Fruit fly (Drosophila melanogaster) whole organism, embryonic: ENCODE data around the gene RanGAP.
A peak's percentile ranks its signal among the peaks of the same experiment; 100 is the strongest.

Source experiments
- Abd-B ChIP-seq: fragments of 200-800 bp; sonication (Bioruptor generic); optimal IDR thresholded peaks from 2 replicates; lab custom pipeline; 2018; ENCODE audit warnings: missing biosample characterization, mild to moderate bottlenecking, missing genetic modification characterization, moderate library complexity
- CG10366 ChIP-seq: fragments of 200-800 bp; sonication (Bioruptor generic); IDR thresholded peaks from 2 replicates; pipeline ENCODE4 v1.3.6; 2022; ENCODE audit warnings: missing biosample characterization, missing genetic modification characterization
- CG10654 ChIP-seq: fragments of 200-800 bp; sonication (Bioruptor generic); optimal IDR thresholded peaks from 2 replicates; lab custom pipeline; 2016; ENCODE audit warnings: missing biosample characterization, missing genetic modification characterization
- CG11398 ChIP-seq: fragments of 200-800 bp; sonication (Bioruptor generic); optimal IDR thresholded peaks from 2 replicates; lab custom pipeline; 2016; ENCODE audit warnings: missing biosample characterization, missing genetic modification characterization
- CG12071 ChIP-seq: fragments of 200-800 bp; sonication (Bioruptor generic); optimal IDR thresholded peaks from 3 replicates; lab custom pipeline; 2018; ENCODE audit warnings: missing biosample characterization, mild to moderate bottlenecking, missing genetic modification characterization
- CG13123 ChIP-seq: fragments of 200-800 bp; sonication (Bioruptor generic); optimal IDR thresholded peaks from 2 replicates; lab custom pipeline; 2016; ENCODE audit warnings: missing biosample characterization, missing genetic modification characterization
- CG1603 ChIP-seq: fragments of 200-800 bp; sonication (Bioruptor generic); optimal IDR thresholded peaks from 2 replicates; lab custom pipeline; 2019; ENCODE audit warnings: missing biosample characterization, mild to moderate bottlenecking, missing genetic modification characterization, moderate library complexity
- CG18262 ChIP-seq: fragments of 200-800 bp; optimal IDR thresholded peaks from 3 replicates; lab custom pipeline; 2019; ENCODE audit warnings: missing biosample characterization, mild to moderate bottlenecking, missing genetic modification characterization, moderate library complexity
- CG2116 ChIP-seq: fragments of 200-800 bp; sonication (Bioruptor generic); optimal IDR thresholded peaks from 3 replicates; lab custom pipeline; 2018; ENCODE audit warnings: missing biosample characterization, mild to moderate bottlenecking, missing genetic modification characterization
- CG3838 ChIP-seq: fragments of 200-800 bp; sonication (Bioruptor generic); optimal IDR thresholded peaks from 3 replicates; lab custom pipeline; 2016; ENCODE audit warnings: missing biosample characterization, missing genetic modification characterization
- CG3847 ChIP-seq: fragments of 200-800 bp; sonication (Bioruptor generic); IDR thresholded peaks from 2 replicates; pipeline ENCODE4 v1.3.6; 2022; ENCODE audit warnings: missing biosample characterization, missing genetic modification characterization
- CG6654 ChIP-seq: fragments of 200-800 bp; sonication (Bioruptor generic); optimal IDR thresholded peaks from 2 replicates; lab custom pipeline; 2017; ENCODE audit warnings: missing biosample characterization, mild to moderate bottlenecking, missing genetic modification characterization
- CG7928 ChIP-seq: fragments of 200-800 bp; sonication (Bioruptor generic); optimal IDR thresholded peaks from 2 replicates; lab custom pipeline; 2017; ENCODE audit warnings: missing biosample characterization, mild to moderate bottlenecking, missing genetic modification characterization
- CG8765 ChIP-seq: fragments of 200-800 bp; sonication (Bioruptor generic); IDR thresholded peaks from 2 replicates; pipeline ENCODE4 v1.3.6; 2022; ENCODE audit warnings: missing biosample characterization, missing genetic modification characterization
- Camta ChIP-seq: fragments of 200-800 bp; sonication (Bioruptor generic); optimal IDR thresholded peaks from 2 replicates; lab custom pipeline; 2016; ENCODE audit warnings: missing biosample characterization, missing genetic modification characterization
- Dref ChIP-seq: fragments of 200-800 bp; sonication (Bioruptor generic); IDR thresholded peaks from 2 replicates; pipeline ENCODE4 v1.3.6; 2022; ENCODE audit warnings: missing biosample characterization, missing genetic modification characterization
- Drgx ChIP-seq: fragments of 200-800 bp; sonication (Bioruptor generic); IDR thresholded peaks from 2 replicates; pipeline ENCODE4 v1.3.6; 2022; ENCODE audit warnings: missing biosample characterization, missing genetic modification characterization
- Fer2 ChIP-seq: fragments of 200-800 bp; sonication (Bioruptor generic); optimal IDR thresholded peaks from 2 replicates; lab custom pipeline; 2018; ENCODE audit warnings: missing biosample characterization, mild to moderate bottlenecking, missing genetic modification characterization, moderate library complexity
- Gug ChIP-seq: fragments of 200-800 bp; sonication (Bioruptor generic); IDR thresholded peaks from 4 replicates; pipeline ENCODE4 v1.3.6; 2022; ENCODE audit warnings: missing biosample characterization, missing genetic modification characterization
- HLH3B ChIP-seq: fragments of 200-800 bp; sonication (Bioruptor generic); IDR thresholded peaks from 2 replicates; pipeline ENCODE4 v1.3.6; 2022; ENCODE audit warnings: missing biosample characterization, missing genetic modification characterization
- Hey ChIP-seq: fragments of 200-800 bp; sonication (Bioruptor generic); optimal IDR thresholded peaks from 3 replicates; lab custom pipeline; 2018; ENCODE audit warnings: missing biosample characterization, mild to moderate bottlenecking, missing genetic modification characterization
- Lpt ChIP-seq: fragments of >200 bp; optimal IDR thresholded peaks from 2 replicates; lab custom pipeline; 2018; ENCODE audit warnings: missing biosample characterization, missing genetic modification characterization
- MESR4 ChIP-seq: fragments of 200-800 bp; sonication (Bioruptor generic); optimal IDR thresholded peaks from 2 replicates; lab custom pipeline; 2018; ENCODE audit warnings: missing biosample characterization, mild to moderate bottlenecking, missing genetic modification characterization, moderate library complexity
- Max ChIP-seq: fragments of 200-800 bp; sonication (Bioruptor generic); optimal IDR thresholded peaks from 2 replicates; lab custom pipeline; 2016; ENCODE audit warnings: missing biosample characterization, mild to moderate bottlenecking, missing genetic modification characterization
- Neu2 ChIP-seq: fragments of 200-800 bp; sonication (Bioruptor generic); optimal IDR thresholded peaks from 3 replicates; lab custom pipeline; 2016; ENCODE audit warnings: missing biosample characterization, missing genetic modification characterization, borderline replicate concordance
- Opbp ChIP-seq: fragments of 200-800 bp; sonication (Bioruptor generic); IDR thresholded peaks from 3 replicates; pipeline ENCODE4 v1.3.6; 2022; ENCODE audit warnings: missing biosample characterization, missing genetic modification characterization; ENCODE audit not compliant: partially characterized antibody
- Ptx1 ChIP-seq: fragments of 200-800 bp; sonication (Bioruptor generic); IDR thresholded peaks from 2 replicates; pipeline ENCODE4 v1.3.6; 2022; ENCODE audit warnings: missing biosample characterization, missing genetic modification characterization
- Six4 ChIP-seq: fragments of 200-800 bp; sonication (Bioruptor generic); optimal IDR thresholded peaks from 2 replicates; lab custom pipeline; 2016; ENCODE audit warnings: missing biosample characterization, missing genetic modification characterization
- Sry-δ ChIP-seq: fragments of 200-800 bp; sonication (Bioruptor generic); optimal IDR thresholded peaks from 2 replicates; lab custom pipeline; 2016; ENCODE audit warnings: missing biosample characterization, missing genetic modification characterization
- Taf1 ChIP-seq: fragments of 200-800 bp; sonication (Bioruptor generic); IDR thresholded peaks from 2 replicates; pipeline ENCODE4 v1.3.6; 2022; ENCODE audit warnings: missing biosample characterization, missing genetic modification characterization
- Tbp ChIP-seq: fragments of >200 bp; optimal IDR thresholded peaks from 2 replicates; lab custom pipeline; 2018; ENCODE audit warnings: missing biosample characterization, missing genetic modification characterization
- YL-1 ChIP-seq: fragments of 200-800 bp; sonication (Bioruptor generic); optimal IDR thresholded peaks from 3 replicates; lab custom pipeline; 2017; ENCODE audit warnings: missing biosample characterization, mild to moderate bottlenecking, missing genetic modification characterization
- ash1 ChIP-seq: fragments of 200-800 bp; sonication (Bioruptor generic); optimal IDR thresholded peaks from 2 replicates; lab custom pipeline; 2018; ENCODE audit warnings: missing biosample characterization, mild to moderate bottlenecking, missing genetic modification characterization
- ato ChIP-seq: fragments of 200-800 bp; sonication (Bioruptor generic); IDR thresholded peaks from 2 replicates; pipeline ENCODE4 v1.3.6; 2022; ENCODE audit warnings: missing biosample characterization, missing genetic modification characterization; ENCODE audit not compliant: partially characterized antibody
- caup ChIP-seq: fragments of 200-800 bp; sonication (Bioruptor generic); optimal IDR thresholded peaks from 3 replicates; lab custom pipeline; 2017; ENCODE audit warnings: missing biosample characterization, mild to moderate bottlenecking, missing genetic modification characterization, moderate library complexity; ENCODE audit not compliant: severe bottlenecking
- cg ChIP-seq: fragments of 200-800 bp; sonication (Bioruptor generic); optimal IDR thresholded peaks from 3 replicates; lab custom pipeline; 2019; ENCODE audit warnings: missing biosample characterization, mild to moderate bottlenecking, missing genetic modification characterization, moderate library complexity
- disco-r ChIP-seq: fragments of 200-800 bp; sonication (Bioruptor generic); optimal IDR thresholded peaks from 2 replicates; lab custom pipeline; 2016; ENCODE audit warnings: missing biosample characterization, missing genetic modification characterization
- dmrt99B ChIP-seq: fragments of 200-800 bp; sonication (Bioruptor generic); optimal IDR thresholded peaks from 2 replicates; lab custom pipeline; 2018; ENCODE audit warnings: missing biosample characterization, mild to moderate bottlenecking, missing genetic modification characterization, moderate library complexity
- fu2 ChIP-seq: fragments of 200-800 bp; sonication (Bioruptor generic); optimal IDR thresholded peaks from 2 replicates; lab custom pipeline; 2016; ENCODE audit warnings: missing biosample characterization, missing genetic modification characterization
- ind ChIP-seq: fragments of 200-800 bp; sonication (Bioruptor generic); optimal IDR thresholded peaks from 3 replicates; lab custom pipeline; 2016; ENCODE audit warnings: missing biosample characterization, missing genetic modification characterization
- jumu ChIP-seq: fragments of 200-800 bp; sonication (Bioruptor generic); optimal IDR thresholded peaks from 3 replicates; lab custom pipeline; 2016; ENCODE audit warnings: missing biosample characterization, missing genetic modification characterization
- nerfin-2 ChIP-seq: fragments of 200-800 bp; sonication (Bioruptor generic); IDR thresholded peaks from 2 replicates; pipeline ENCODE4 v1.3.6; 2022; ENCODE audit warnings: missing biosample characterization, missing genetic modification characterization; ENCODE audit not compliant: partially characterized antibody
- pnt ChIP-seq: fragments of 200-800 bp; sonication (Bioruptor generic); optimal IDR thresholded peaks from 3 replicates; lab custom pipeline; 2016; ENCODE audit warnings: missing biosample characterization, missing genetic modification characterization
- sc ChIP-seq, 3 experiments: fragments of >200 bp in 2 of 3; fragments of 200-800 bp in 1 of 3; sonication (Bioruptor generic) in 1 of 3; optimal IDR thresholded peaks; 2 replicates in 2 of 3; 3 replicates in 1 of 3; lab custom pipeline; 2017; ENCODE audit warnings: mild to moderate bottlenecking in 1 of 3, missing biosample characterization in 1 of 3, missing genetic modification characterization in 1 of 3, missing genetic modification reagents in 1 of 3
- sisA ChIP-seq: fragments of 200-800 bp; sonication (Bioruptor generic); IDR thresholded peaks from 2 replicates; pipeline ENCODE4 v1.3.6; 2022; ENCODE audit warnings: missing biosample characterization, missing genetic modification characterization
- tap ChIP-seq: fragments of 200-800 bp; optimal IDR thresholded peaks from 3 replicates; lab custom pipeline; 2019; ENCODE audit warnings: missing biosample characterization, mild to moderate bottlenecking, missing genetic modification characterization, moderate library complexity
- tll ChIP-seq, 2 experiments: fragments of 200-800 bp in 1 of 2; fragments of >200 bp in 1 of 2; sonication (Bioruptor generic) in 1 of 2; optimal IDR thresholded peaks; 2 replicates each; lab custom pipeline; 2017 to 2019; ENCODE audit warnings: missing biosample characterization in 2 of 2, missing genetic modification characterization in 2 of 2, mild to moderate bottlenecking in 1 of 2, moderate library complexity in 1 of 2
- wdn ChIP-seq: fragments of 200-800 bp; sonication (Bioruptor generic); IDR thresholded peaks from 2 replicates; pipeline ENCODE4 v1.3.6; 2022; ENCODE audit warnings: missing biosample characterization, missing genetic modification characterization
- yki ChIP-seq: fragments of >200 bp; optimal IDR thresholded peaks from 3 replicates; lab custom pipeline; 2018

RanGAP gene

DNA sequence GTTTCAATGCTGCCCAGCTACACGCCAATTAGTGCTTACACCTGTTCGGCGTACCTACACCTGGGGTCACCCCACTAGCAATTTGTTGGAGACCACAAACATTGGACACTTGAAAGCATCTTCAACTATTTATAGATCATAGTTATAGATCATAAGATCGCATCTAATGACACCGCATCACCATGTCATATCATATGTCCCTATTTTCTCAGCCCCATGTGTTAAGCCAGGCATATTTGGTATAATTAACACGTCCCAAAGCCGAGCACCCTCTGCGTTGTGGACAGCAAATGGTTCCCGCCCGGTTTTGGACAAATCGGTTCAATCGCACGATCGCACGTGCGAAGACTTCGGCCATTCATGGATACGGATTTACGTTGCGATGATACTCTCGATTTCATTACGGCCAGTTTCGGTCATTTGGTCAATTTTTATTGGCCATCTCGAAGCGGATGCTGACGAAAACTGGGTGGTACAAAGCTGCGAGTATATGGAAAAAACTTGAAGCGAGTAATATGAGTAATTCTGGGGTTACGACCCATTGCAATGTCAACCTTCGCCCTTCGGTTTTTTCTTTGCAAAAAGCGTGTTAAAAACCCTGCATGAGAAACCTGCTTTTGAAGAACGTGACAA lies 2.0 kb upstream of the RanGAP start (continued):
- no peak for TF ChIP-seq Hey (tag; lab: Kevin White, UChicago)
- TF ChIP-seq Sry-δ (GFP tag; lab: Kevin White, UChicago) = peak; percentile 9
- TF ChIP-seq CG13123 (GFP tag; lab: Kevin White, UChicago) = peak; percentile 67
- peak; percentile 72 for TF ChIP-seq tap (tag; lab: Kevin White, UChicago)
- peak; percentile 86 for TF ChIP-seq wdn (GFP tag; lab: Robert Waterston, UW)
- TF ChIP-seq Lpt (GFP tag; lab: Kevin White, UChicago) = no peak
- TF ChIP-seq Dref (GFP tag; lab: Robert Waterston, UW) = no peak
- TF ChIP-seq CG1603 = peak; percentile 92
- peak; percentile 92 for TF ChIP-seq dmrt99B (tag; lab: Kevin White, UChicago)
- peak; percentile 71 for TF ChIP-seq CG11398 (GFP tag; lab: Kevin White, UChicago)
- TF ChIP-seq tll (GFP tag; optimal IDR thresholded peaks at IDR 0.05; lab: Kevin White, UChicago) = no peak
- TF ChIP-seq Six4 (GFP tag; lab: Kevin White, UChicago) = peak; percentile 64
- TF ChIP-seq fu2 (GFP tag; lab: Kevin White, UChicago) = peak; percentile 13
- TF ChIP-seq Taf1 (GFP tag; lab: Robert Waterston, UW) = peak; percentile 30; the same call in 1 of the 2 replicates
- peak; percentile 73 for TF ChIP-seq sisA
- 0 out of 4 replicates have a peak, but pooled peaks have one; percentile 23 for TF ChIP-seq Gug (GFP tag; lab: Robert Waterston, UW)
- TF ChIP-seq CG7928 (GFP tag; lab: Kevin White, UChicago) = peak; percentile 24
- TF ChIP-seq CG10654 = peak; percentile 63
- TF ChIP-seq CG12071 (GFP tag; lab: Kevin White, UChicago) = peak; percentile 84
- TF ChIP-seq Abd-B (GFP tag; lab: Kevin White, UChicago) = peak; percentile 58
- TF ChIP-seq Opbp (GFP tag; lab: Robert Waterston, UW) = no peak
- TF ChIP-seq ato (GFP tag; lab: Robert Waterston, UW) = no peak
- TF ChIP-seq ind (GFP tag; lab: Kevin White, UChicago) = peak; percentile 77
- TF ChIP-seq pnt (GFP tag; lab: Kevin White, UChicago) = peak; percentile 86
- TF ChIP-seq MESR4 (GFP tag; lab: Kevin White, UChicago) = no peak
- TF ChIP-seq Camta = peak; percentile 86
- TF ChIP-seq yki = no peak
- TF ChIP-seq Max (GFP tag; lab: Kevin White, UChicago) = peak; percentile 20
- peak; percentile 96 for TF ChIP-seq CG10366 (GFP tag; lab: Robert Waterston, UW)
- no peak for TF ChIP-seq CG8765 (GFP tag; lab: Robert Waterston, UW)
- TF ChIP-seq Ptx1 (GFP tag; lab: Robert Waterston, UW) = peak; percentile 79
- no peak for TF ChIP-seq cg
- peak; percentile 74 for TF ChIP-seq jumu (GFP tag; lab: Kevin White, UChicago)
- peak; percentile 69 for TF ChIP-seq caup (GFP tag; lab: Kevin White, UChicago)
- TF ChIP-seq Neu2 (GFP tag; lab: Kevin White, UChicago) = peak; percentile 56
- no peak for TF ChIP-seq ash1 (GFP tag; lab: Kevin White, UChicago)
- TF ChIP-seq sc (optimal IDR thresholded peaks at IDR 0.05; lab: Kevin White, UChicago) = no peak
- TF ChIP-seq sc (GFP tag; optimal IDR thresholded peaks at IDR 0.05; lab: Kevin White, UChicago) = peak; percentile 54
- TF ChIP-seq Drgx = peak; percentile 21; the same call in 1 of the 2 replicates
- peak; percentile 91 for TF ChIP-seq HLH3B (GFP tag; lab: Robert Waterston, UW)
- no peak for TF ChIP-seq Fer2
- TF ChIP-seq CG6654 (GFP tag; lab: Kevin White, UChicago) = peak; percentile 36
- peak; percentile 64 for TF ChIP-seq YL-1 (GFP tag; lab: Kevin White, UChicago)
- no peak for TF ChIP-seq CG3838 (GFP tag; lab: Kevin White, UChicago)
- peak; percentile 41 for TF ChIP-seq disco-r
- TF ChIP-seq CG18262 (tag; lab: Kevin White, UChicago) = peak; percentile 70
- no peak for TF ChIP-seq nerfin-2 (GFP tag; lab: Robert Waterston, UW)
- TF ChIP-seq CG2116 = peak; percentile 59
- TF ChIP-seq Tbp (GFP tag; lab: Kevin White, UChicago) = no peak
- TF ChIP-seq CG3847 (GFP tag; lab: Robert Waterston, UW) = peak; percentile 90
